Worm (Caenorhabditis elegans) whole organism, mixed stage, embryonic: ENCODE measurements around the gene C14A11.5.

Experiments
- M03D4.4 ChIP-seq: sonication (generic microtip); optimal IDR thresholded peaks from 2 replicates; lab custom pipeline; 2017; ENCODE audit warnings: mild to moderate bottlenecking, missing genetic modification characterization, missing compliant biosample characterization
- bed-3 ChIP-seq: fragments of 200-800 bp; sonication (Bioruptor generic); optimal IDR thresholded peaks from 3 replicates; lab custom pipeline; 2018; ENCODE audit warnings: mild to moderate bottlenecking, missing genetic modification characterization, moderate library complexity, missing compliant biosample characterization
- blmp-1 ChIP-seq: fragments of 150-350 bp; optimal IDR thresholded peaks from 2 replicates; lab custom pipeline; 2014; ENCODE audit warnings: missing biosample characterization, missing genetic modification characterization
- ceh-43 ChIP-seq: fragments of 200-800 bp; sonication (Bioruptor generic); optimal IDR thresholded peaks from 2 replicates; lab custom pipeline; 2018; ENCODE audit warnings: mild to moderate bottlenecking, missing genetic modification characterization, moderate library complexity, missing compliant biosample characterization
- ceh-83 ChIP-seq: fragments of 200-800 bp; sonication (Bioruptor generic); optimal IDR thresholded peaks from 2 replicates; lab custom pipeline; 2018; ENCODE audit warnings: mild to moderate bottlenecking, missing genetic modification characterization, missing compliant biosample characterization
- ces-1 ChIP-seq: fragments of 150-350 bp; optimal IDR thresholded peaks from 2 replicates; lab custom pipeline; 2014; ENCODE audit warnings: missing biosample characterization, missing genetic modification reagents, missing genetic modification characterization
- cnd-1 ChIP-seq: fragments of 200-800 bp; sonication (Bioruptor generic); optimal IDR thresholded peaks from 2 replicates; lab custom pipeline; 2018; ENCODE audit warnings: mild to moderate bottlenecking, missing genetic modification characterization, missing compliant biosample characterization
- drap-1 ChIP-seq: fragments of 200-800 bp; sonication (Bioruptor generic); optimal IDR thresholded peaks from 3 replicates; lab custom pipeline; 2018; ENCODE audit warnings: mild to moderate bottlenecking, missing genetic modification characterization, missing compliant biosample characterization
- elt-3 ChIP-seq: fragments of 150-350 bp; optimal IDR thresholded peaks from 2 replicates; lab custom pipeline; 2014; ENCODE audit warnings: missing biosample characterization, missing genetic modification characterization
- flh-1 ChIP-seq: fragments of 200-800 bp; sonication (Bioruptor generic); optimal IDR thresholded peaks from 2 replicates; lab custom pipeline; 2018; ENCODE audit warnings: mild to moderate bottlenecking, missing genetic modification characterization, moderate library complexity, missing compliant biosample characterization
- ham-2 ChIP-seq: fragments of 200-800 bp; sonication (Bioruptor generic); optimal IDR thresholded peaks from 2 replicates; lab custom pipeline; 2018; ENCODE audit warnings: mild to moderate bottlenecking, missing genetic modification characterization, missing compliant biosample characterization
- hlh-1 ChIP-seq: fragments of 150-350 bp; optimal IDR thresholded peaks from 2 replicates; lab custom pipeline; 2014; ENCODE audit warnings: missing biosample characterization, missing genetic modification reagents, missing genetic modification characterization
- lin-13 ChIP-seq: fragments of 150-350 bp; optimal IDR thresholded peaks from 2 replicates; lab custom pipeline; 2014; ENCODE audit warnings: missing biosample characterization, missing genetic modification characterization
- lin-32 ChIP-seq: fragments of 200-800 bp; sonication (Bioruptor generic); optimal IDR thresholded peaks from 2 replicates; lab custom pipeline; 2018; ENCODE audit warnings: mild to moderate bottlenecking, missing genetic modification characterization, missing compliant biosample characterization
- lsy-2 ChIP-seq: fragments of 150-350 bp; optimal IDR thresholded peaks from 2 replicates; lab custom pipeline; 2014; ENCODE audit warnings: missing biosample characterization, missing genetic modification characterization
- mep-1 ChIP-seq: fragments of 150-350 bp; optimal IDR thresholded peaks from 2 replicates; lab custom pipeline; 2017; ENCODE audit warnings: missing biosample characterization, missing genetic modification reagents, missing genetic modification characterization, inconsistent platforms
- mls-2 ChIP-seq: sonication (generic microtip); optimal IDR thresholded peaks from 2 replicates; lab custom pipeline; 2016; ENCODE audit warnings: mild to moderate bottlenecking, missing genetic modification characterization, moderate library complexity, missing compliant biosample characterization
- nhr-12 ChIP-seq: fragments of 150-350 bp; optimal IDR thresholded peaks from 2 replicates; lab custom pipeline; 2014; ENCODE audit warnings: missing biosample characterization, missing genetic modification characterization
- nhr-2 ChIP-seq: fragments of 150-350 bp; optimal IDR thresholded peaks from 2 replicates; lab custom pipeline; 2014; ENCODE audit warnings: missing biosample characterization, missing genetic modification characterization
- nhr-237 ChIP-seq: fragments of 150-350 bp; optimal IDR thresholded peaks from 2 replicates; lab custom pipeline; 2014; ENCODE audit warnings: missing biosample characterization, missing genetic modification characterization
- nhr-28 ChIP-seq: fragments of 150-350 bp; optimal IDR thresholded peaks from 2 replicates; lab custom pipeline; 2014; ENCODE audit warnings: missing biosample characterization, missing genetic modification characterization
- nhr-76 ChIP-seq: sonication (generic microtip); optimal IDR thresholded peaks from 2 replicates; lab custom pipeline; 2017; ENCODE audit warnings: missing biosample characterization, missing genetic modification characterization
- pha-4 ChIP-seq: fragments of 150-350 bp; optimal IDR thresholded peaks from 2 replicates; lab custom pipeline; 2018; ENCODE audit warnings: missing biosample characterization, missing genetic modification reagents, missing genetic modification characterization
- sem-2 ChIP-seq: fragments of 200-800 bp; sonication (Bioruptor generic); optimal IDR thresholded peaks from 2 replicates; lab custom pipeline; 2018; ENCODE audit warnings: mild to moderate bottlenecking, missing genetic modification characterization, missing compliant biosample characterization
- snpc-4 ChIP-seq: fragments of 150-350 bp; optimal IDR thresholded peaks from 2 replicates; lab custom pipeline; 2014; ENCODE audit warnings: missing biosample characterization, missing genetic modification characterization
- sptf-1 ChIP-seq: sonication (generic microtip); optimal IDR thresholded peaks from 2 replicates; lab custom pipeline; 2017; ENCODE audit warnings: mild to moderate bottlenecking, missing genetic modification characterization, moderate library complexity, missing compliant biosample characterization
- tbx-8 ChIP-seq: fragments of 200-800 bp; sonication (Bioruptor generic); optimal IDR thresholded peaks from 2 replicates; lab custom pipeline; 2018; ENCODE audit warnings: mild to moderate bottlenecking, missing genetic modification characterization, moderate library complexity, missing compliant biosample characterization
- unc-120 ChIP-seq: sonication (generic microtip); optimal IDR thresholded peaks from 2 replicates; lab custom pipeline; 2017; ENCODE audit warnings: missing genetic modification characterization, missing compliant biosample characterization; ENCODE audit not compliant: poor library complexity, severe bottlenecking
- unc-62 ChIP-seq: fragments of 150-350 bp; optimal IDR thresholded peaks from 2 replicates; lab custom pipeline; 2014; ENCODE audit warnings: missing biosample characterization, missing genetic modification reagents, missing genetic modification characterization
- zip-8 ChIP-seq: fragments of 150-350 bp; optimal IDR thresholded peaks from 2 replicates; lab custom pipeline; 2014; ENCODE audit warnings: missing biosample characterization, missing genetic modification characterization
- ztf-11 ChIP-seq: fragments of 150-350 bp; optimal IDR thresholded peaks from 2 replicates; lab custom pipeline; 2014; ENCODE audit warnings: missing biosample characterization, missing genetic modification characterization

Gene C14A11.5

ce11 chrX:2837477-2837876, 30.1 kb upstream of the C14A11.5 start:
- no peak for TF ChIP-seq ham-2 (GFP tag; lab: Kevin White, UChicago)
- TF ChIP-seq nhr-237 (tag; lab: Kevin White, UChicago) = no peak
- no peak for TF ChIP-seq elt-3
- TF ChIP-seq nhr-2 (tag; lab: Kevin White, UChicago) = no peak
- TF ChIP-seq nhr-76 = no peak
- no peak for TF ChIP-seq lin-13 (tag; lab: Kevin White, UChicago)
- no peak for TF ChIP-seq unc-62 (GFP tag; lab: Kevin White, UChicago)
- no peak for TF ChIP-seq nhr-28 (tag; lab: Kevin White, UChicago)
- TF ChIP-seq tbx-8 (GFP tag; lab: Kevin White, UChicago) = no peak
- TF ChIP-seq nhr-12 (tag; lab: Kevin White, UChicago) = no peak
- TF ChIP-seq pha-4 (tag; lab: Kevin White, UChicago) = no peak
- TF ChIP-seq bed-3 = no peak
- no peak for TF ChIP-seq ces-1
- TF ChIP-seq M03D4.4 = no peak

- TF ChIP-seq M03D4.4 = no peak
- no peak for TF ChIP-seq lin-13 (tag; lab: Kevin White, UChicago)
- no peak for TF ChIP-seq ztf-11 (tag; lab: Kevin White, UChicago)
- TF ChIP-seq cnd-1 (tag; lab: Kevin White, UChicago) = no peak
- TF ChIP-seq nhr-237 (tag; lab: Kevin White, UChicago) = no peak
- TF ChIP-seq mls-2 (tag; lab: Kevin White, UChicago) = no peak
- no peak for TF ChIP-seq ham-2 (GFP tag; lab: Kevin White, UChicago)
- TF ChIP-seq nhr-28 (tag; lab: Kevin White, UChicago) = no peak
- TF ChIP-seq unc-120 (tag; lab: Kevin White, UChicago) = no peak
- no peak for TF ChIP-seq lin-32 (GFP tag; lab: Kevin White, UChicago)
- no peak for TF ChIP-seq ceh-83 (GFP tag; lab: Kevin White, UChicago)
- no peak for TF ChIP-seq lsy-2 (tag; lab: Kevin White, UChicago)
- no peak for TF ChIP-seq hlh-1 (tag; lab: Kevin White, UChicago)
- no peak for TF ChIP-seq flh-1 (GFP tag; lab: Kevin White, UChicago)
- TF ChIP-seq ces-1 = no peak
- TF ChIP-seq sptf-1 (tag; lab: Kevin White, UChicago) = no peak
- no peak for TF ChIP-seq pha-4 (tag; lab: Kevin White, UChicago)
- TF ChIP-seq mep-1 (tag; lab: Kevin White, UChicago) = no peak
- no peak for TF ChIP-seq snpc-4 (tag; lab: Kevin White, UChicago)
- no peak for TF ChIP-seq sem-2
Measured at ce11 chrX:2836770-2837169, 29.4 kb upstream of the C14A11.5 start.

- no peak for TF ChIP-seq ces-1
- TF ChIP-seq pha-4 (tag; lab: Kevin White, UChicago) = no peak
- no peak for TF ChIP-seq blmp-1 (tag; lab: Kevin White, UChicago)
- TF ChIP-seq ceh-43 (GFP tag; lab: Kevin White, UChicago) = no peak
- no peak for TF ChIP-seq lsy-2 (tag; lab: Kevin White, UChicago)
- TF ChIP-seq ceh-83 (GFP tag; lab: Kevin White, UChicago) = no peak
- TF ChIP-seq nhr-76 = no peak
- TF ChIP-seq lin-13 (tag; lab: Kevin White, UChicago) = no peak
- TF ChIP-seq drap-1 = no peak
- TF ChIP-seq ham-2 (GFP tag; lab: Kevin White, UChicago) = no peak
- TF ChIP-seq mls-2 (tag; lab: Kevin White, UChicago) = no peak
Measured at ce11 chrX:2827702-2828182, 20.4 kb upstream of the C14A11.5 start, which contains the start of gene ssr-2. Gene ssr-2 (minus strand): TSS chrX:2827752.

ce11 chrX:2826337-2826736, 19.0 kb upstream of the C14A11.5 start:
- no peak for TF ChIP-seq sptf-1 (tag; lab: Kevin White, UChicago)
- no peak for TF ChIP-seq mep-1 (tag; lab: Kevin White, UChicago)
- TF ChIP-seq hlh-1 (tag; lab: Kevin White, UChicago) = no peak
- TF ChIP-seq cnd-1 (tag; lab: Kevin White, UChicago) = no peak
- TF ChIP-seq nhr-28 (tag; lab: Kevin White, UChicago) = no peak
- TF ChIP-seq nhr-2 (tag; lab: Kevin White, UChicago) = no peak
- TF ChIP-seq zip-8 (tag; lab: Kevin White, UChicago) = no peak
- TF ChIP-seq nhr-76 = no peak
- no peak for TF ChIP-seq pha-4 (tag; lab: Kevin White, UChicago)
- no peak for TF ChIP-seq ceh-83 (GFP tag; lab: Kevin White, UChicago)
- no peak for TF ChIP-seq unc-120 (tag; lab: Kevin White, UChicago)
- TF ChIP-seq unc-62 (GFP tag; lab: Kevin White, UChicago) = no peak
- no peak for TF ChIP-seq bed-3
- no peak for TF ChIP-seq nhr-12 (tag; lab: Kevin White, UChicago)
- TF ChIP-seq snpc-4 (tag; lab: Kevin White, UChicago) = no peak
- TF ChIP-seq mls-2 (tag; lab: Kevin White, UChicago) = no peak
- no peak for TF ChIP-seq ces-1
- TF ChIP-seq lsy-2 (tag; lab: Kevin White, UChicago) = no peak
- no peak for TF ChIP-seq flh-1 (GFP tag; lab: Kevin White, UChicago)
- no peak for TF ChIP-seq drap-1
